Fruit fly (Drosophila melanogaster) whole organism, embryonic: ENCODE results near the gene waw.

Experiments used
- Asciz ChIP-seq: fragments of 200-800 bp; sonication (Bioruptor generic); optimal IDR thresholded peaks from 2 replicates; lab custom pipeline; 2017; ENCODE audit warnings: missing biosample characterization, mild to moderate bottlenecking, missing genetic modification characterization, missing genetic modification reagents
- C15 ChIP-seq: fragments of 200-800 bp; sonication (Bioruptor generic); IDR thresholded peaks from 3 replicates; pipeline ENCODE4 v1.3.6; 2022; ENCODE audit warnings: missing biosample characterization, missing genetic modification characterization
- CG10147 ChIP-seq: fragments of 200-800 bp; sonication (Bioruptor generic); optimal IDR thresholded peaks from 2 replicates; lab custom pipeline; 2019; ENCODE audit warnings: missing biosample characterization, mild to moderate bottlenecking, missing genetic modification characterization, moderate library complexity
- CG1024 ChIP-seq: fragments of 200-800 bp; sonication (Bioruptor generic); IDR thresholded peaks from 2 replicates; pipeline ENCODE4 v1.3.6; 2022; ENCODE audit warnings: missing biosample characterization, missing genetic modification characterization
- CG11456 ChIP-seq: fragments of 200-800 bp; sonication (Bioruptor generic); IDR thresholded peaks from 3 replicates; pipeline ENCODE4 v1.3.6; 2022; ENCODE audit warnings: missing biosample characterization, missing genetic modification characterization
- CG12236 ChIP-seq: fragments of 200-800 bp; sonication (Bioruptor generic); optimal IDR thresholded peaks from 2 replicates; lab custom pipeline; 2016; ENCODE audit warnings: missing biosample characterization, missing genetic modification characterization
- CG1233 ChIP-seq: fragments of 200-800 bp; sonication (Bioruptor generic); optimal IDR thresholded peaks from 4 replicates; lab custom pipeline; 2018; ENCODE audit warnings: missing biosample characterization, mild to moderate bottlenecking, missing genetic modification characterization
- CG14667 ChIP-seq: fragments of 200-800 bp; sonication (Bioruptor generic); IDR thresholded peaks from 2 replicates; pipeline ENCODE4 v1.3.6; 2022; ENCODE audit warnings: missing biosample characterization, missing genetic modification characterization
- CG14965 ChIP-seq: fragments of 200-800 bp; sonication (Bioruptor generic); optimal IDR thresholded peaks from 2 replicates; lab custom pipeline; 2016; ENCODE audit warnings: missing biosample characterization, missing genetic modification characterization, borderline replicate concordance
- CG17359 ChIP-seq: fragments of 200-800 bp; sonication (Bioruptor generic); optimal IDR thresholded peaks from 3 replicates; lab custom pipeline; 2018; ENCODE audit warnings: missing biosample characterization, mild to moderate bottlenecking, missing genetic modification characterization, moderate library complexity
- CG17829 ChIP-seq: fragments of 200-800 bp; optimal IDR thresholded peaks from 2 replicates; lab custom pipeline; 2019; ENCODE audit warnings: missing biosample characterization, mild to moderate bottlenecking, missing genetic modification characterization, moderate library complexity
- CG3065 ChIP-seq: fragments of 200-800 bp; sonication (Bioruptor generic); optimal IDR thresholded peaks from 2 replicates; lab custom pipeline; 2016; ENCODE audit warnings: missing biosample characterization, missing genetic modification characterization
- CG31224 ChIP-seq: fragments of 200-800 bp; sonication (Bioruptor generic); IDR thresholded peaks from 2 replicates; pipeline ENCODE4 v1.3.6; 2022; ENCODE audit warnings: missing biosample characterization, missing genetic modification characterization
- CG4820 ChIP-seq: fragments of 200-800 bp; sonication (Bioruptor generic); optimal IDR thresholded peaks from 3 replicates; lab custom pipeline; 2016; ENCODE audit warnings: missing biosample characterization, missing genetic modification characterization
- CG7745 ChIP-seq: fragments of 200-800 bp; sonication (Bioruptor generic); optimal IDR thresholded peaks from 2 replicates; lab custom pipeline; 2018; ENCODE audit warnings: missing biosample characterization, mild to moderate bottlenecking, missing genetic modification characterization, moderate library complexity
- CG8089 ChIP-seq: fragments of 200-800 bp; sonication (Bioruptor generic); optimal IDR thresholded peaks from 3 replicates; lab custom pipeline; 2016; ENCODE audit warnings: missing biosample characterization, missing genetic modification characterization
- CG8944 ChIP-seq: fragments of 200-800 bp; sonication (Bioruptor generic); optimal IDR thresholded peaks from 3 replicates; lab custom pipeline; 2016; ENCODE audit warnings: missing biosample characterization, missing genetic modification characterization
- Chrac-16 ChIP-seq: fragments of 200-800 bp; sonication (Bioruptor generic); optimal IDR thresholded peaks from 3 replicates; lab custom pipeline; 2016; ENCODE audit warnings: missing biosample characterization, missing genetic modification characterization
- Doc3 ChIP-seq: fragments of 200-800 bp; sonication (Bioruptor generic); IDR thresholded peaks from 3 replicates; pipeline ENCODE4 v1.3.6; 2022; ENCODE audit warnings: missing biosample characterization, missing genetic modification characterization; ENCODE audit not compliant: partially characterized antibody
- Drgx ChIP-seq: fragments of 200-800 bp; sonication (Bioruptor generic); IDR thresholded peaks from 2 replicates; pipeline ENCODE4 v1.3.6; 2022; ENCODE audit warnings: missing biosample characterization, missing genetic modification characterization
- E2f2 ChIP-seq: fragments of 200-800 bp; sonication (Bioruptor generic); IDR thresholded peaks from 2 replicates; pipeline ENCODE4 v1.3.6; 2022; ENCODE audit warnings: missing biosample characterization, missing genetic modification characterization
- Eip74EF ChIP-seq, 2 experiments: fragments of 200-800 bp in 1 of 2; fragments of >200 bp in 1 of 2; sonication (Bioruptor generic) in 1 of 2; optimal IDR thresholded peaks; 2 replicates each; lab custom pipeline; 2017 to 2019; ENCODE audit warnings: missing biosample characterization in 2 of 2, missing genetic modification characterization in 2 of 2, mild to moderate bottlenecking in 1 of 2, moderate library complexity in 1 of 2
- Lim3 ChIP-seq: fragments of 200-800 bp; sonication (Bioruptor generic); IDR thresholded peaks from 2 replicates; pipeline ENCODE4 v1.3.6; 2022; ENCODE audit warnings: missing biosample characterization, missing genetic modification characterization
- MESR4 ChIP-seq: fragments of 200-800 bp; sonication (Bioruptor generic); optimal IDR thresholded peaks from 2 replicates; lab custom pipeline; 2018; ENCODE audit warnings: missing biosample characterization, mild to moderate bottlenecking, missing genetic modification characterization, moderate library complexity
- Mad ChIP-seq: fragments of 200-800 bp; sonication (Bioruptor generic); optimal IDR thresholded peaks from 2 replicates; lab custom pipeline; 2016; ENCODE audit warnings: missing biosample characterization, missing genetic modification characterization
- NC2α ChIP-seq: fragments of 200-800 bp; sonication (Bioruptor generic); optimal IDR thresholded peaks from 2 replicates; lab custom pipeline; 2016; ENCODE audit warnings: missing biosample characterization, missing genetic modification characterization
- Oli ChIP-seq: fragments of 200-800 bp; sonication (Bioruptor generic); optimal IDR thresholded peaks from 2 replicates; lab custom pipeline; 2018; ENCODE audit warnings: missing biosample characterization, mild to moderate bottlenecking, missing genetic modification characterization, moderate library complexity
- Opbp ChIP-seq: fragments of 200-800 bp; sonication (Bioruptor generic); IDR thresholded peaks from 3 replicates; pipeline ENCODE4 v1.3.6; 2022; ENCODE audit warnings: missing biosample characterization, missing genetic modification characterization; ENCODE audit not compliant: partially characterized antibody
- Optix ChIP-seq: fragments of 200-800 bp; sonication (Bioruptor generic); IDR thresholded peaks from 3 replicates; pipeline ENCODE4 v1.3.6; 2022; ENCODE audit warnings: missing biosample characterization, missing genetic modification characterization
- Ptx1 ChIP-seq: fragments of 200-800 bp; sonication (Bioruptor generic); IDR thresholded peaks from 2 replicates; pipeline ENCODE4 v1.3.6; 2022; ENCODE audit warnings: missing biosample characterization, missing genetic modification characterization
- Sry-δ ChIP-seq: fragments of 200-800 bp; sonication (Bioruptor generic); optimal IDR thresholded peaks from 2 replicates; lab custom pipeline; 2016; ENCODE audit warnings: missing biosample characterization, missing genetic modification characterization
- ab ChIP-seq: fragments of 200-800 bp; sonication (Bioruptor generic); optimal IDR thresholded peaks from 2 replicates; lab custom pipeline; 2016; ENCODE audit warnings: missing biosample characterization, missing genetic modification characterization
- bbx ChIP-seq: fragments of 200-800 bp; sonication (Bioruptor generic); IDR thresholded peaks from 2 replicates; pipeline ENCODE4 v1.3.6; 2022; ENCODE audit warnings: missing biosample characterization, missing genetic modification characterization; ENCODE audit not compliant: partially characterized antibody
- cg ChIP-seq: fragments of 200-800 bp; sonication (Bioruptor generic); optimal IDR thresholded peaks from 3 replicates; lab custom pipeline; 2019; ENCODE audit warnings: missing biosample characterization, mild to moderate bottlenecking, missing genetic modification characterization, moderate library complexity
- crol ChIP-seq: fragments of 200-800 bp; sonication (Bioruptor generic); IDR thresholded peaks from 2 replicates; pipeline ENCODE4 v1.3.6; 2022; ENCODE audit warnings: missing biosample characterization, missing genetic modification characterization
- dimm ChIP-seq: fragments of 200-800 bp; sonication (Bioruptor generic); IDR thresholded peaks from 2 replicates; pipeline ENCODE4 v1.3.6; 2022; ENCODE audit warnings: missing biosample characterization, missing genetic modification characterization
- gcm2 ChIP-seq: fragments of 200-800 bp; sonication (Bioruptor generic); optimal IDR thresholded peaks from 2 replicates; lab custom pipeline; 2016; ENCODE audit warnings: missing biosample characterization, missing genetic modification characterization
- hkb ChIP-seq, 2 experiments: fragments of 200-800 bp in 1 of 2; fragments of >200 bp in 1 of 2; sonication (Bioruptor generic) in 1 of 2; IDR thresholded peaks in 1 of 2; optimal IDR thresholded peaks in 1 of 2; 2 replicates each; pipeline versions ENCODE4 v1.3.6 to Lab custom; 2017 to 2022; ENCODE audit warnings: missing biosample characterization in 1 of 2, missing genetic modification characterization in 1 of 2
- nerfin-1 ChIP-seq: fragments of 200-800 bp; sonication (Bioruptor generic); optimal IDR thresholded peaks from 3 replicates; lab custom pipeline; 2019; ENCODE audit warnings: missing biosample characterization, mild to moderate bottlenecking, missing genetic modification characterization, moderate library complexity
- onecut ChIP-seq: fragments of 200-800 bp; sonication (Bioruptor generic); IDR thresholded peaks from 2 replicates; pipeline ENCODE4 v1.3.6; 2022; ENCODE audit warnings: missing biosample characterization, missing genetic modification characterization
- p53 ChIP-seq: fragments of 200-800 bp; sonication (Bioruptor generic); optimal IDR thresholded peaks from 2 replicates; lab custom pipeline; 2016; ENCODE audit warnings: missing biosample characterization, missing genetic modification characterization
- schlank ChIP-seq: fragments of 200-800 bp; sonication (Bioruptor generic); optimal IDR thresholded peaks from 2 replicates; lab custom pipeline; 2018; ENCODE audit warnings: missing biosample characterization, mild to moderate bottlenecking, missing genetic modification characterization
- seq ChIP-seq: fragments of 200-800 bp; sonication (Bioruptor generic); IDR thresholded peaks from 2 replicates; pipeline ENCODE4 v1.3.6; 2022; ENCODE audit warnings: missing biosample characterization, missing genetic modification characterization
- slp2 ChIP-seq: fragments of 200-800 bp; sonication (Bioruptor generic); optimal IDR thresholded peaks from 2 replicates; lab custom pipeline; 2016; ENCODE audit warnings: missing biosample characterization, missing genetic modification characterization
- sna ChIP-seq: fragments of 200-800 bp; sonication (Bioruptor generic); IDR thresholded peaks from 2 replicates; pipeline ENCODE4 v1.3.6; 2022; ENCODE audit warnings: missing biosample characterization, missing genetic modification characterization; ENCODE audit not compliant: partially characterized antibody
- stwl ChIP-seq: fragments of 200-800 bp; sonication (Bioruptor generic); optimal IDR thresholded peaks from 3 replicates; lab custom pipeline; 2018; ENCODE audit warnings: missing biosample characterization, mild to moderate bottlenecking, missing genetic modification characterization, moderate library complexity
- sug ChIP-seq: fragments of 200-800 bp; optimal IDR thresholded peaks from 2 replicates; lab custom pipeline; 2019; ENCODE audit warnings: missing biosample characterization, mild to moderate bottlenecking, missing genetic modification characterization, moderate library complexity
- twi ChIP-seq: fragments of 200-800 bp; optimal IDR thresholded peaks from 2 replicates; lab custom pipeline; 2019; ENCODE audit warnings: missing biosample characterization, mild to moderate bottlenecking, missing genetic modification characterization, moderate library complexity

waw gene

DNA sequence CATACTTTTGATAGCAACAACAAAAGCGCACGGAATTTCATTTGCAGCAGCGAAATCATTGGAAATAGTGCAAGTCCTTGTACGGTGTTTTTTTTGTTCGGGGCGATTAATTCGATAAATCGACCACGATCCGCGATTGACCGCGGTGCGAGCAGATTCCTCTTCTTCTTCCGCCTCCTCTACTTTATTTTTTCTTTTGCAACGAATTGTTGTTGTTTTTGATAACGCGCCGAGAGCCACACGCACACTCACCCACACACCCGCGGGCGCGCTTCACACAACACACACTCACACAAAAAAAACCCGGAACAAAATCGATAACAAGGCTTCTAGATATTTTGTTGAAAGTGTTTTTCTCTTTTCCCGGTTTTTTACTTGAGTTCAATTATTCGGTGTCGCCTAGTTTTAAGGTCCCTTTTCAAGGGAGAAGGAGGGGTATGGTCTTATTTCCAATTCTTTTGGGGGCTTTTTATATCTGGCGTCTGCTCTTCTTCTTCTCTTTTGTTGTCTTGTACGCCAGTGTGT, 39.6 kb upstream of the waw start (continued):
- TF ChIP-seq CG8089 (GFP tag; lab: Kevin White, UChicago): no peak
- TF ChIP-seq Eip74EF (GFP tag; optimal IDR thresholded peaks at IDR 0.05; lab: Kevin White, UChicago): peak in 1 of 2 experiments; percentile 66
- TF ChIP-seq cg (GFP tag; lab: Kevin White, UChicago): peak; percentile 70
- TF ChIP-seq Optix (GFP tag; lab: Robert Waterston, UW): no peak
- TF ChIP-seq sna (GFP tag; lab: Robert Waterston, UW): no peak
- no peak for TF ChIP-seq Asciz (GFP tag; lab: Kevin White, UChicago)
- TF ChIP-seq Drgx (GFP tag; lab: Robert Waterston, UW): no peak
- 0 out of 2 replicates have a peak, but pooled peaks have one; percentile 12 for TF ChIP-seq crol (GFP tag; lab: Robert Waterston, UW)
- no peak for TF ChIP-seq Chrac-16 (GFP tag; lab: Kevin White, UChicago)
- no peak for TF ChIP-seq Doc3 (GFP tag; lab: Robert Waterston, UW)
- TF ChIP-seq onecut (GFP tag; lab: Robert Waterston, UW): peak; percentile 81
- TF ChIP-seq seq (GFP tag; lab: Robert Waterston, UW): no peak
- TF ChIP-seq E2f2 (GFP tag; lab: Robert Waterston, UW): no peak
- TF ChIP-seq MESR4 (GFP tag; lab: Kevin White, UChicago): no peak

DNA sequence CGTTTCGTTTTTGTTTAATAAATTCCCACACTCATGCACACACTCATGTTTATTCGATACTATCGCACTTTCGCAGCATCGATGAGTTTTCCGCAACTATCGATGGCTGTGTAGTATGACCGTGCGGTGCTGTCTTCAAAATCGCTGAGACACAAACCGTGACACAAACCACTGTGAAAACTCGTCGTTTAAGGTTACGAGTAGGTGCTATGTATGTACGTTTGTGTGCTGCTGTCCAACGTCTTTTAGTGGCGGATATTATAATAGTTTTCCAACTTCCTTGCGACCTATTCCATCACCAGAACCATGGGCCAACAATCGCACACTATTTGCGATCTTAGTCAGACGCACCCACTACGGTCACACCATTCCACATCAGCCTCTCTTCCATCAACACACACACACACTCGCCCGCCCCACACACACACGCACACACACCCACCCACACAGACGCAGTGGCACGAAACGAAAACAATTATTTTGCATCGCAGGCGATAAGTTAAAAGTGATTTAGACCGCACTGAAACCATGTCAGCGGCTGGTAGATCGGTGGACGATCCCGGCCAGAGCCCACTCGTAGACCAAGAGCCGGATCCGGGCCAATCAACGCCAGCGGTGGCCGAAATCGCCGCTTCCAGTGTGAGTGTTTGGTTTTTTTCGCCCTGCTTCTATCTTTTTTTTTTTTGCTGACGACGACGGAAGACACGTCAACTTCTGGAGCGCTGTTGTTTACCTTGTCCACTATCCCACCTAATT, 38.7 kb upstream of the waw start, which contains the start of the genes Dd and CG1486:
TSS of gene Dd (minus strand) at position 77 of the 756 bp plus-strand sequence.
TSS of gene CG1486 (plus strand) at position 114 of the 756 bp plus-strand sequence.
- TF ChIP-seq Lim3 (GFP tag; lab: Robert Waterston, UW) (no peak), schlank (tag; lab: Kevin White, UChicago) (no peak), CG17359 (tag; lab: Kevin White, UChicago) (no peak), gcm2 (GFP tag; lab: Kevin White, UChicago) (no peak), NC2α (GFP tag; lab: Kevin White, UChicago) (no peak), sug (tag; lab: Kevin White, UChicago) (peak; percentile 18), hkb (optimal IDR thresholded peaks at IDR 0.05; lab: Kevin White, UChicago) (no peak), hkb (GFP tag; IDR thresholded peaks at IDR 0.05; lab: Robert Waterston, UW) (no peak), CG1233 (no peak), Sry-δ (GFP tag; lab: Kevin White, UChicago) (peak; percentile 90), Opbp (GFP tag; lab: Robert Waterston, UW) (peak; percentile 84), nerfin-1 (tag; lab: Kevin White, UChicago) (peak; percentile 82), Oli (tag; lab: Kevin White, UChicago) (no peak), bbx (GFP tag; lab: Robert Waterston, UW) (peak; percentile 89), CG14667 (GFP tag; lab: Robert Waterston, UW) (no peak), CG4820 (GFP tag; lab: Kevin White, UChicago) (no peak), twi (tag; lab: Kevin White, UChicago) (peak; percentile 19), CG10147 (no peak), CG7745 (tag; lab: Kevin White, UChicago) (no peak), p53 (GFP tag; lab: Kevin White, UChicago) (no peak), CG1024 (no peak), stwl (peak; percentile 44), CG3065 (GFP tag; lab: Kevin White, UChicago) (no peak), C15 (GFP tag; lab: Robert Waterston, UW) (no peak), Ptx1 (no peak), dimm (GFP tag; lab: Robert Waterston, UW) (no peak), CG17829 (tag; lab: Kevin White, UChicago) (peak; percentile 35), CG31224 (GFP tag; lab: Robert Waterston, UW) (no peak), ab (GFP tag; lab: Kevin White, UChicago) (no peak), Mad (GFP tag; lab: Kevin White, UChicago) (no peak), CG14965 (GFP tag; lab: Kevin White, UChicago) (no peak), CG12236 (GFP tag; lab: Kevin White, UChicago) (no peak), CG11456 (GFP tag; lab: Robert Waterston, UW) (no peak), CG8944 (no peak), slp2 (GFP tag; lab: Kevin White, UChicago) (no peak)
